Worm (Caenorhabditis elegans) whole organism, midembryonic: ENCODE results near the gene C17H12.37.
"Not testable (repeated sequence)": the region's sequence is repeated elsewhere in the genome, so short reads cannot be mapped to it uniquely, and the experiment has no call there.

Experiments
- T22C8.4 ChIP-seq: fragments of 200-800 bp; sonication (Bioruptor generic); IDR thresholded peaks from 2 replicates; pipeline ENCODE4 v1.3.6; 2022; ENCODE audit warnings: missing genetic modification characterization, missing compliant biosample characterization
- cog-1 ChIP-seq: sonication (generic microtip); optimal IDR thresholded peaks from 2 replicates; lab custom pipeline; 2016; ENCODE audit warnings: missing genetic modification characterization, missing compliant biosample characterization
- flt-1 ChIP-seq: fragments of 200-800 bp; sonication (Bioruptor generic); IDR thresholded peaks from 2 replicates; pipeline ENCODE4 v1.3.6; 2022; ENCODE audit warnings: missing genetic modification characterization, missing compliant biosample characterization
- klf-2 ChIP-seq: fragments of 200-800 bp; sonication (Bioruptor generic); conservative IDR thresholded peaks from 2 replicates; pipeline ENCODE4 v1.3.6; 2022; ENCODE audit warnings: missing genetic modification reagents, missing genetic modification characterization, missing compliant biosample characterization
- med-1 ChIP-seq: sonication (generic microtip); optimal IDR thresholded peaks from 2 replicates; lab custom pipeline; 2017; ENCODE audit warnings: missing genetic modification characterization, mild to moderate bottlenecking, missing compliant biosample characterization, antibody characterized with exemption, missing genetic modification reagents; ENCODE audit not compliant: insufficient read depth
- ref-1 ChIP-seq: fragments of 200-800 bp; sonication (Bioruptor generic); conservative IDR thresholded peaks from 2 replicates; pipeline ENCODE4 v1.3.6; 2022; ENCODE audit warnings: missing genetic modification reagents, missing genetic modification characterization, missing compliant biosample characterization
- tab-1 ChIP-seq: fragments of 200-800 bp; sonication (Bioruptor generic); IDR thresholded peaks from 2 replicates; pipeline ENCODE4 v1.3.6; 2022; ENCODE audit warnings: missing genetic modification characterization, missing compliant biosample characterization
- ztf-23 ChIP-seq: fragments of 200-800 bp; sonication (Bioruptor generic); IDR thresholded peaks from 2 replicates; pipeline ENCODE4 v1.3.6; 2022; ENCODE audit warnings: missing genetic modification reagents, missing genetic modification characterization, missing compliant biosample characterization
- ztf-29 ChIP-seq: fragments of 200-800 bp; sonication (Bioruptor generic); IDR thresholded peaks from 2 replicates; pipeline ENCODE4 v1.3.6; 2022; ENCODE audit warnings: missing genetic modification reagents, missing genetic modification characterization, missing compliant biosample characterization

C17H12.37 gene

ce11 chrIV:6822406-6822805 lies 17.5 kb downstream of the C17H12.37 start, which contains the start of gene C17H12.6:
TSS of gene C17H12.6 (minus strand) at chrIV:6822506.
- no peak for TF ChIP-seq med-1 (GFP tag; lab: Kevin White, UChicago)
- TF ChIP-seq klf-2 (GFP tag; lab: Robert Waterston, UW): no peak
- no peak for TF ChIP-seq cog-1 (tag; lab: Kevin White, UChicago)
- TF ChIP-seq ztf-23 (GFP tag; lab: Robert Waterston, UW): no peak
- TF ChIP-seq flt-1: no peak
- no peak for TF ChIP-seq ztf-29 (GFP tag; lab: Robert Waterston, UW)
- TF ChIP-seq tab-1 (GFP tag; lab: Robert Waterston, UW): no peak
- no peak for TF ChIP-seq ref-1 (GFP tag; lab: Robert Waterston, UW)
- no peak for TF ChIP-seq T22C8.4 (GFP tag; lab: Robert Waterston, UW)

ce11 chrIV:6824622-6825021 lies 19.7 kb downstream of the C17H12.37 start, which contains the start of gene H20E11.3:
TSS of gene H20E11.3 (plus strand) at chrIV:6824816.
- TF ChIP-seq ztf-29 (GFP tag; lab: Robert Waterston, UW): no peak
- TF ChIP-seq cog-1 (tag; lab: Kevin White, UChicago): no peak
- no peak for TF ChIP-seq T22C8.4 (GFP tag; lab: Robert Waterston, UW)
- no peak for TF ChIP-seq flt-1

- TF ChIP-seq ztf-23, T22C8.4, klf-2 (GFP tag; lab: Robert Waterston, UW): not testable (repeated sequence)
Observed at ce11 chrIV:6827477-6827876, 22.6 kb downstream of the C17H12.37 start, which contains the start of gene H20E11.2. TSS of gene H20E11.2 (plus strand) at chrIV:6827777.

- TF ChIP-seq ref-1 (GFP tag; lab: Robert Waterston, UW): no peak
- TF ChIP-seq med-1 (GFP tag; lab: Kevin White, UChicago): no peak
- no peak for TF ChIP-seq tab-1 (GFP tag; lab: Robert Waterston, UW)
- TF ChIP-seq cog-1 (tag; lab: Kevin White, UChicago): no peak
Observed at ce11 chrIV:6829902-6830301, 25.0 kb downstream of the C17H12.37 start, which contains the start of gene H20E11.1. TSS of gene H20E11.1 (plus strand) at chrIV:6830145.

- TF ChIP-seq ztf-23 (GFP tag; lab: Robert Waterston, UW) (no peak), tab-1 (GFP tag; lab: Robert Waterston, UW) (no peak), T22C8.4 (GFP tag; lab: Robert Waterston, UW) (no peak), flt-1 (no peak), ztf-29 (GFP tag; lab: Robert Waterston, UW) (no peak), ref-1 (GFP tag; lab: Robert Waterston, UW) (no peak)
Observed at ce11 chrIV:6832194-6832593, 27.3 kb downstream of the C17H12.37 start.

- TF ChIP-seq klf-2 (GFP tag; lab: Robert Waterston, UW) (no peak), ztf-23 (GFP tag; lab: Robert Waterston, UW) (no peak), flt-1 (no peak), ref-1 (GFP tag; lab: Robert Waterston, UW) (no peak), cog-1 (tag; lab: Kevin White, UChicago) (no peak), ztf-29 (GFP tag; lab: Robert Waterston, UW) (no peak), tab-1 (GFP tag; lab: Robert Waterston, UW) (no peak)
Observed at ce11 chrIV:6833617-6834016, 28.7 kb downstream of the C17H12.37 start.

ce11 chrIV:6834705-6835104 lies 29.8 kb downstream of the C17H12.37 start:
- TF ChIP-seq cog-1 (tag; lab: Kevin White, UChicago) (no peak), T22C8.4 (GFP tag; lab: Robert Waterston, UW) (no peak), ztf-29 (GFP tag; lab: Robert Waterston, UW) (no peak), med-1 (GFP tag; lab: Kevin White, UChicago) (no peak), klf-2 (GFP tag; lab: Robert Waterston, UW) (no peak), ref-1 (GFP tag; lab: Robert Waterston, UW) (no peak), tab-1 (GFP tag; lab: Robert Waterston, UW) (no peak), ztf-23 (GFP tag; lab: Robert Waterston, UW) (no peak), flt-1 (no peak)

ce11 chrIV:6836769-6837168 lies 31.9 kb downstream of the C17H12.37 start:
- no peak for TF ChIP-seq ref-1 (GFP tag; lab: Robert Waterston, UW)
- no peak for TF ChIP-seq T22C8.4 (GFP tag; lab: Robert Waterston, UW)
- no peak for TF ChIP-seq ztf-29 (GFP tag; lab: Robert Waterston, UW)
- TF ChIP-seq klf-2 (GFP tag; lab: Robert Waterston, UW): no peak
- TF ChIP-seq ztf-23 (GFP tag; lab: Robert Waterston, UW): no peak
- no peak for TF ChIP-seq med-1 (GFP tag; lab: Kevin White, UChicago)
- TF ChIP-seq tab-1 (GFP tag; lab: Robert Waterston, UW): no peak
- no peak for TF ChIP-seq flt-1
- no peak for TF ChIP-seq cog-1 (tag; lab: Kevin White, UChicago)

ce11 chrIV:6839091-6839522 lies 34.2 kb downstream of the C17H12.37 start:
- TF ChIP-seq flt-1: no peak
- TF ChIP-seq T22C8.4 (GFP tag; lab: Robert Waterston, UW): no peak
- no peak for TF ChIP-seq klf-2 (GFP tag; lab: Robert Waterston, UW)
- TF ChIP-seq ztf-23 (GFP tag; lab: Robert Waterston, UW): no peak
- TF ChIP-seq ztf-29 (GFP tag; lab: Robert Waterston, UW): no peak
- TF ChIP-seq ref-1 (GFP tag; lab: Robert Waterston, UW): no peak
- TF ChIP-seq med-1 (GFP tag; lab: Kevin White, UChicago): no peak
- no peak for TF ChIP-seq cog-1 (tag; lab: Kevin White, UChicago)
- no peak for TF ChIP-seq tab-1 (GFP tag; lab: Robert Waterston, UW)
